Worm (Caenorhabditis elegans) whole organism, L3 larva: ENCODE data around the gene fbxc-51.
A peak's percentile ranks its signal among the peaks of the same experiment; 100 is the strongest.

Experiments
- ceh-16 ChIP-seq: sonication (generic microtip); optimal IDR thresholded peaks from 2 replicates; lab custom pipeline; 2017; ENCODE audit warnings: missing biosample characterization, missing genetic modification characterization
- ceh-28 ChIP-seq: fragments of 150-350 bp; optimal IDR thresholded peaks from 2 replicates; lab custom pipeline; 2014; ENCODE audit warnings: missing biosample characterization, missing genetic modification reagents, missing genetic modification characterization
- egl-5 ChIP-seq: fragments of 150-350 bp; optimal IDR thresholded peaks from 2 replicates; lab custom pipeline; 2017; ENCODE audit warnings: missing biosample characterization, missing genetic modification reagents, missing genetic modification characterization, inconsistent platforms
- elt-2 ChIP-seq: sonication (generic microtip); optimal IDR thresholded peaks from 2 replicates; lab custom pipeline; 2016; ENCODE audit warnings: missing genetic modification reagents, mild to moderate bottlenecking, missing genetic modification characterization, missing compliant biosample characterization
- fkh-10 ChIP-seq: sonication (generic microtip); optimal IDR thresholded peaks from 2 replicates; lab custom pipeline; 2017; ENCODE audit warnings: missing biosample characterization, missing genetic modification reagents, missing genetic modification characterization
- hmg-11 ChIP-seq: sonication (generic microtip); optimal IDR thresholded peaks from 2 replicates; lab custom pipeline; 2016; ENCODE audit warnings: missing genetic modification characterization, missing compliant biosample characterization
- lin-15B ChIP-seq: fragments of 150-350 bp; optimal IDR thresholded peaks from 2 replicates; lab custom pipeline; 2014; ENCODE audit warnings: missing biosample characterization, missing genetic modification characterization
- lin-39 ChIP-seq: fragments of 150-350 bp; optimal IDR thresholded peaks from 2 replicates; lab custom pipeline; 2018; ENCODE audit warnings: missing biosample characterization, missing genetic modification reagents, missing genetic modification characterization
- mdl-1 ChIP-seq: fragments of 150-350 bp; optimal IDR thresholded peaks from 2 replicates; lab custom pipeline; 2014; ENCODE audit warnings: missing biosample characterization, missing genetic modification characterization
- nfya-1 ChIP-seq: sonication (generic microtip); optimal IDR thresholded peaks from 2 replicates; lab custom pipeline; 2017; ENCODE audit warnings: missing genetic modification characterization, mild to moderate bottlenecking, missing compliant biosample characterization, antibody characterized with exemption, moderate library complexity; ENCODE audit not compliant: insufficient read depth
- nhr-12 ChIP-seq: fragments of 150-350 bp; optimal IDR thresholded peaks from 2 replicates; lab custom pipeline; 2014; ENCODE audit warnings: missing biosample characterization, missing genetic modification characterization
- nhr-25 ChIP-seq: sonication (generic microtip); optimal IDR thresholded peaks from 2 replicates; lab custom pipeline; 2017; ENCODE audit warnings: missing biosample characterization, missing genetic modification characterization
- nhr-28 ChIP-seq: fragments of 150-350 bp; optimal IDR thresholded peaks from 2 replicates; lab custom pipeline; 2014; ENCODE audit warnings: missing biosample characterization, missing genetic modification characterization
- nhr-43 ChIP-seq: sonication (generic microtip); optimal IDR thresholded peaks from 2 replicates; lab custom pipeline; 2016; ENCODE audit warnings: mild to moderate bottlenecking, missing genetic modification characterization, missing compliant biosample characterization; ENCODE audit not compliant: poor library complexity, severe bottlenecking
- nhr-67 ChIP-seq: fragments of 150-350 bp; optimal IDR thresholded peaks from 2 replicates; lab custom pipeline; 2014; ENCODE audit warnings: missing biosample characterization, missing genetic modification characterization
- nhr-76 ChIP-seq: fragments of 150-350 bp; sonication (generic microtip); optimal IDR thresholded peaks from 5 replicates; lab custom pipeline; 2014; ENCODE audit warnings: missing biosample characterization, missing genetic modification characterization
- pqm-1 ChIP-seq: fragments of 150-350 bp; optimal IDR thresholded peaks from 2 replicates; lab custom pipeline; 2017; ENCODE audit warnings: missing biosample characterization, missing genetic modification characterization, inconsistent platforms
- sea-2 ChIP-seq: fragments of 150-350 bp; sonication (generic microtip); optimal IDR thresholded peaks from 4 replicates; lab custom pipeline; 2014; ENCODE audit warnings: missing biosample characterization, missing genetic modification reagents, missing genetic modification characterization
- snpc-4 ChIP-seq: fragments of 150-350 bp; optimal IDR thresholded peaks from 2 replicates; lab custom pipeline; 2014; ENCODE audit warnings: missing biosample characterization, missing genetic modification characterization
- unc-39 ChIP-seq: sonication (generic microtip); optimal IDR thresholded peaks from 4 replicates; lab custom pipeline; 2017; ENCODE audit warnings: missing biosample characterization, missing genetic modification characterization
- unc-62 ChIP-seq: fragments of 150-350 bp; sonication (generic microtip); optimal IDR thresholded peaks from 4 replicates; lab custom pipeline; 2014; ENCODE audit warnings: missing biosample characterization, missing genetic modification reagents, missing genetic modification characterization
- ztf-11 ChIP-seq: fragments of 150-350 bp; optimal IDR thresholded peaks from 2 replicates; lab custom pipeline; 2014; ENCODE audit warnings: missing biosample characterization, missing genetic modification characterization

fbxc-51 gene

ce11 chrII:915780-916179 is 47.2 kb downstream of the fbxc-51 start, which contains the start of gene fbxc-29:
fbxc-29 (plus strand) TSS chrII:916080.
- TF ChIP-seq fkh-10 (GFP tag; lab: Kevin White, UChicago): no peak
- no peak for TF ChIP-seq nhr-76
- TF ChIP-seq ztf-11 (tag; lab: Kevin White, UChicago): no peak
- TF ChIP-seq nhr-43 (tag; lab: Kevin White, UChicago): no peak
- TF ChIP-seq nfya-1: no peak
- no peak for TF ChIP-seq egl-5 (tag; lab: Kevin White, UChicago)
- TF ChIP-seq nhr-12: no peak

- TF ChIP-seq fkh-10 (GFP tag; lab: Kevin White, UChicago): no peak
- no peak for TF ChIP-seq lin-15B
- TF ChIP-seq unc-39: no peak
- TF ChIP-seq ceh-28 (tag; lab: Kevin White, UChicago): no peak
- TF ChIP-seq unc-62: no peak
- TF ChIP-seq ceh-16: no peak
- TF ChIP-seq elt-2 (tag; lab: Kevin White, UChicago): no peak
- no peak for TF ChIP-seq hmg-11 (tag; lab: Kevin White, UChicago)
- no peak for TF ChIP-seq nhr-25 (tag; lab: Kevin White, UChicago)
- TF ChIP-seq nhr-67 (tag; lab: Kevin White, UChicago): no peak
- no peak for TF ChIP-seq nhr-28
- TF ChIP-seq sea-2 (GFP tag; lab: Kevin White, UChicago): no peak
- no peak for TF ChIP-seq lin-39 (tag; lab: Kevin White, UChicago)
- TF ChIP-seq snpc-4 (tag; lab: Kevin White, UChicago): no peak
- no peak for TF ChIP-seq mdl-1 (tag; lab: Kevin White, UChicago)
These were observed 48.7 kb downstream of the fbxc-51 start, which contains the start of gene fbxc-30 for ce11 chrII:917324-917723. fbxc-30 (plus strand) TSS chrII:917624.

- TF ChIP-seq elt-2 (tag; lab: Kevin White, UChicago) (peak; percentile 52), pqm-1 (no peak)
These were observed 51.7 kb downstream of the fbxc-51 start for ce11 chrII:920326-920725.
